Fruit fly (Drosophila melanogaster) whole organism, embryonic: ENCODE data around the gene wwk.
A peak's percentile ranks its signal among the peaks of the same experiment; 100 is the strongest.

Source experiments
- ATbp ChIP-seq: fragments of 200-800 bp; sonication (Bioruptor generic); optimal IDR thresholded peaks from 2 replicates; lab custom pipeline; 2017; ENCODE audit warnings: missing biosample characterization, mild to moderate bottlenecking, missing genetic modification characterization, missing genetic modification reagents
- Atf6 ChIP-seq: fragments of 200-800 bp; sonication (Bioruptor generic); IDR thresholded peaks from 2 replicates; pipeline ENCODE4 v1.3.6; 2022; ENCODE audit warnings: missing biosample characterization, missing genetic modification characterization
- BEAF-32 ChIP-seq: fragments of 200-800 bp; sonication (Bioruptor generic); optimal IDR thresholded peaks from 3 replicates; lab custom pipeline; 2017; ENCODE audit warnings: missing biosample characterization, missing genetic modification characterization, mild to moderate bottlenecking, moderate library complexity, missing genetic modification reagents
- CG1024 ChIP-seq: fragments of 200-800 bp; sonication (Bioruptor generic); IDR thresholded peaks from 2 replicates; pipeline ENCODE4 v1.3.6; 2022; ENCODE audit warnings: missing biosample characterization, missing genetic modification characterization
- CG13424 ChIP-seq: fragments of 200-800 bp; sonication (Bioruptor generic); optimal IDR thresholded peaks from 2 replicates; lab custom pipeline; 2019; ENCODE audit warnings: missing biosample characterization, mild to moderate bottlenecking, missing genetic modification characterization, moderate library complexity
- CG15011 ChIP-seq: fragments of 200-800 bp; sonication (Bioruptor generic); optimal IDR thresholded peaks from 3 replicates; lab custom pipeline; 2018; ENCODE audit warnings: missing biosample characterization, mild to moderate bottlenecking, missing genetic modification characterization
- CG1603 ChIP-seq: fragments of 200-800 bp; sonication (Bioruptor generic); optimal IDR thresholded peaks from 2 replicates; lab custom pipeline; 2019; ENCODE audit warnings: missing biosample characterization, mild to moderate bottlenecking, missing genetic modification characterization, moderate library complexity
- CG16815 ChIP-seq: fragments of 200-800 bp; sonication (Bioruptor generic); optimal IDR thresholded peaks from 3 replicates; lab custom pipeline; 2017; ENCODE audit warnings: missing biosample characterization, mild to moderate bottlenecking, missing genetic modification characterization
- CG17361 ChIP-seq: fragments of 200-800 bp; sonication (Bioruptor generic); IDR thresholded peaks from 3 replicates; pipeline ENCODE4 v1.3.6; 2022; ENCODE audit warnings: missing biosample characterization, missing genetic modification characterization
- CG18764 ChIP-seq: fragments of 200-800 bp; sonication (Bioruptor generic); optimal IDR thresholded peaks from 3 replicates; lab custom pipeline; 2016; ENCODE audit warnings: missing biosample characterization, missing genetic modification characterization
- CG2120 ChIP-seq: fragments of 200-800 bp; sonication (Bioruptor generic); optimal IDR thresholded peaks from 3 replicates; lab custom pipeline; 2016; ENCODE audit warnings: missing biosample characterization, missing genetic modification characterization
- CG2129 ChIP-seq: fragments of 200-800 bp; sonication (Bioruptor generic); IDR thresholded peaks from 2 replicates; pipeline ENCODE4 v1.3.6; 2022; ENCODE audit warnings: missing biosample characterization, missing genetic modification characterization; ENCODE audit not compliant: partially characterized antibody
- CG2199 ChIP-seq: fragments of 200-800 bp; sonication (Bioruptor generic); IDR thresholded peaks from 3 replicates; pipeline ENCODE4 v1.3.6; 2022; ENCODE audit warnings: missing biosample characterization, missing genetic modification characterization
- CG2875 ChIP-seq: fragments of 200-800 bp; sonication (Bioruptor generic); optimal IDR thresholded peaks from 2 replicates; lab custom pipeline; 2017; ENCODE audit warnings: missing biosample characterization, mild to moderate bottlenecking, missing genetic modification characterization, missing genetic modification reagents
- CG33213 ChIP-seq: fragments of 200-800 bp; sonication (Bioruptor generic); optimal IDR thresholded peaks from 3 replicates; lab custom pipeline; 2016; ENCODE audit warnings: missing biosample characterization, missing genetic modification characterization
- CG6272 ChIP-seq: fragments of 200-800 bp; sonication (Bioruptor generic); IDR thresholded peaks from 2 replicates; pipeline ENCODE4 v1.3.6; 2022; ENCODE audit warnings: missing biosample characterization, missing genetic modification characterization
- CG6654 ChIP-seq: fragments of 200-800 bp; sonication (Bioruptor generic); optimal IDR thresholded peaks from 2 replicates; lab custom pipeline; 2017; ENCODE audit warnings: missing biosample characterization, mild to moderate bottlenecking, missing genetic modification characterization
- CG9817 ChIP-seq: fragments of 200-800 bp; sonication (Bioruptor generic); optimal IDR thresholded peaks from 2 replicates; lab custom pipeline; 2018; ENCODE audit warnings: missing biosample characterization, mild to moderate bottlenecking, missing genetic modification characterization, moderate library complexity
- Hr3 ChIP-seq: fragments of 200-800 bp; sonication (Bioruptor generic); optimal IDR thresholded peaks from 3 replicates; lab custom pipeline; 2016; ENCODE audit warnings: missing biosample characterization, missing genetic modification characterization
- Jarid2 ChIP-seq: fragments of 200-800 bp; sonication (Bioruptor generic); optimal IDR thresholded peaks from 3 replicates; lab custom pipeline; 2017; ENCODE audit warnings: mild to moderate bottlenecking, missing biosample characterization, missing genetic modification reagents, missing genetic modification characterization
- Kr ChIP-seq: fragments of 200-800 bp; sonication (Bioruptor generic); optimal IDR thresholded peaks from 2 replicates; lab custom pipeline; 2017; ENCODE audit warnings: missing biosample characterization, mild to moderate bottlenecking, missing genetic modification characterization
- Poxn ChIP-seq: fragments of 200-800 bp; sonication (Bioruptor generic); IDR thresholded peaks from 2 replicates; pipeline ENCODE4 v1.3.6; 2022; ENCODE audit warnings: missing biosample characterization, missing genetic modification characterization
- Rfx ChIP-seq: fragments of 200-800 bp; sonication (Bioruptor generic); IDR thresholded peaks from 2 replicates; pipeline ENCODE4 v1.3.6; 2022; ENCODE audit warnings: missing biosample characterization, missing genetic modification characterization
- Xrp1 ChIP-seq: fragments of 200-800 bp; sonication (Bioruptor generic); IDR thresholded peaks from 2 replicates; pipeline ENCODE4 v1.3.6; 2022; ENCODE audit warnings: missing biosample characterization, missing genetic modification characterization
- ap ChIP-seq: fragments of 200-800 bp; sonication (Bioruptor generic); IDR thresholded peaks from 2 replicates; pipeline ENCODE4 v1.3.6; 2022; ENCODE audit warnings: missing biosample characterization, missing genetic modification characterization
- az2 ChIP-seq: fragments of 200-800 bp; sonication (Bioruptor generic); optimal IDR thresholded peaks from 3 replicates; lab custom pipeline; 2016; ENCODE audit warnings: missing biosample characterization, missing genetic modification characterization
- chif ChIP-seq, 2 experiments: fragments of 200-800 bp; sonication (Bioruptor generic); optimal IDR thresholded peaks; 3 replicates each; lab custom pipeline; 2016; ENCODE audit warnings: missing biosample characterization in 2 of 2, missing genetic modification characterization in 2 of 2
- disco-r ChIP-seq: fragments of 200-800 bp; sonication (Bioruptor generic); optimal IDR thresholded peaks from 2 replicates; lab custom pipeline; 2016; ENCODE audit warnings: missing biosample characterization, missing genetic modification characterization
- gfzf ChIP-seq: fragments of 200-800 bp; sonication (Bioruptor generic); optimal IDR thresholded peaks from 2 replicates; lab custom pipeline; 2016; ENCODE audit warnings: missing biosample characterization, mild to moderate bottlenecking, missing genetic modification characterization, moderate library complexity
- hkb ChIP-seq, 2 experiments: fragments of 200-800 bp in 1 of 2; fragments of >200 bp in 1 of 2; sonication (Bioruptor generic) in 1 of 2; IDR thresholded peaks in 1 of 2; optimal IDR thresholded peaks in 1 of 2; 2 replicates each; pipeline versions ENCODE4 v1.3.6 to Lab custom; 2017 to 2022; ENCODE audit warnings: missing biosample characterization in 1 of 2, missing genetic modification characterization in 1 of 2
- ind ChIP-seq: fragments of 200-800 bp; sonication (Bioruptor generic); optimal IDR thresholded peaks from 3 replicates; lab custom pipeline; 2016; ENCODE audit warnings: missing biosample characterization, missing genetic modification characterization
- lilli ChIP-seq: fragments of 200-800 bp; sonication (Bioruptor generic); optimal IDR thresholded peaks from 3 replicates; lab custom pipeline; 2016; ENCODE audit warnings: missing biosample characterization, missing genetic modification characterization
- lmd ChIP-seq: fragments of 200-800 bp; sonication (Bioruptor generic); IDR thresholded peaks from 2 replicates; pipeline ENCODE4 v1.3.6; 2022; ENCODE audit warnings: missing biosample characterization, missing genetic modification characterization
- nerfin-1 ChIP-seq: fragments of 200-800 bp; sonication (Bioruptor generic); optimal IDR thresholded peaks from 3 replicates; lab custom pipeline; 2019; ENCODE audit warnings: missing biosample characterization, mild to moderate bottlenecking, missing genetic modification characterization, moderate library complexity
- nmo ChIP-seq: fragments of 200-800 bp; sonication (Bioruptor generic); optimal IDR thresholded peaks from 2 replicates; lab custom pipeline; 2018; ENCODE audit warnings: missing biosample characterization, mild to moderate bottlenecking, missing genetic modification characterization, moderate library complexity
- org-1 ChIP-seq: fragments of 200-800 bp; sonication (Bioruptor generic); optimal IDR thresholded peaks from 2 replicates; lab custom pipeline; 2017; ENCODE audit warnings: missing biosample characterization, missing genetic modification characterization
- ranshi ChIP-seq: fragments of 200-800 bp; sonication (Bioruptor generic); IDR thresholded peaks from 2 replicates; pipeline ENCODE4 v1.3.6; 2022; ENCODE audit warnings: missing biosample characterization, missing genetic modification characterization
- sd ChIP-seq: fragments of 200-800 bp; sonication (Bioruptor generic); optimal IDR thresholded peaks from 3 replicates; lab custom pipeline; 2018; ENCODE audit warnings: missing biosample characterization, mild to moderate bottlenecking, missing genetic modification characterization, moderate library complexity
- sens ChIP-seq: fragments of 200-800 bp; sonication (Bioruptor generic); peaks from one replicate; lab custom pipeline; 2016; ENCODE audit warnings: missing biosample characterization, missing genetic modification characterization
- sens-2 ChIP-seq: fragments of 200-800 bp; sonication (Bioruptor generic); IDR thresholded peaks from 2 replicates; pipeline ENCODE4 v1.3.6; 2022; ENCODE audit warnings: missing biosample characterization, missing genetic modification characterization
- slou ChIP-seq: fragments of 200-800 bp; sonication (Bioruptor generic); optimal IDR thresholded peaks from 3 replicates; lab custom pipeline; 2016; ENCODE audit warnings: missing biosample characterization, missing genetic modification characterization
- slp2 ChIP-seq: fragments of 200-800 bp; sonication (Bioruptor generic); optimal IDR thresholded peaks from 2 replicates; lab custom pipeline; 2016; ENCODE audit warnings: missing biosample characterization, missing genetic modification characterization
- trem ChIP-seq: fragments of 200-800 bp; optimal IDR thresholded peaks from 3 replicates; lab custom pipeline; 2019; ENCODE audit warnings: missing biosample characterization, mild to moderate bottlenecking, missing genetic modification characterization, moderate library complexity
- vvl ChIP-seq: fragments of 200-800 bp; sonication (Bioruptor generic); IDR thresholded peaks from 2 replicates; pipeline ENCODE4 v1.3.6; 2022; ENCODE audit warnings: missing biosample characterization, missing genetic modification characterization
- zen2 ChIP-seq: fragments of 200-800 bp; sonication (Bioruptor generic); IDR thresholded peaks from 3 replicates; pipeline ENCODE4 v1.3.6; 2022; ENCODE audit warnings: missing biosample characterization, missing genetic modification characterization; ENCODE audit not compliant: partially characterized antibody

The wwk gene

dm6 chr2L:15052805-15053388 lies 21.7 kb upstream of the wwk start (continued):
- TF ChIP-seq vvl (no peak), ap (GFP tag; lab: Robert Waterston, UW) (peak; percentile 27; the same call in 1 of the 2 replicates), slou (GFP tag; lab: Kevin White, UChicago) (no peak), CG6654 (no peak), disco-r (no peak)

dm6 chr2L:15055105-15055504 lies 19.5 kb upstream of the wwk start:
- TF ChIP-seq hkb (optimal IDR thresholded peaks at IDR 0.05; lab: Kevin White, UChicago) (no peak), hkb (GFP tag; IDR thresholded peaks at IDR 0.05; lab: Robert Waterston, UW) (no peak), sens (GFP tag; lab: Kevin White, UChicago) (peak; percentile 55), sd (peak; percentile 28), CG2875 (GFP tag; lab: Kevin White, UChicago) (no peak), Hr3 (GFP tag; lab: Kevin White, UChicago) (no peak), CG2199 (peak; percentile 55; the same call in 1 of the 3 replicates)
- TF ChIP-seq, all 482 proteins: peak for 3

DNA sequence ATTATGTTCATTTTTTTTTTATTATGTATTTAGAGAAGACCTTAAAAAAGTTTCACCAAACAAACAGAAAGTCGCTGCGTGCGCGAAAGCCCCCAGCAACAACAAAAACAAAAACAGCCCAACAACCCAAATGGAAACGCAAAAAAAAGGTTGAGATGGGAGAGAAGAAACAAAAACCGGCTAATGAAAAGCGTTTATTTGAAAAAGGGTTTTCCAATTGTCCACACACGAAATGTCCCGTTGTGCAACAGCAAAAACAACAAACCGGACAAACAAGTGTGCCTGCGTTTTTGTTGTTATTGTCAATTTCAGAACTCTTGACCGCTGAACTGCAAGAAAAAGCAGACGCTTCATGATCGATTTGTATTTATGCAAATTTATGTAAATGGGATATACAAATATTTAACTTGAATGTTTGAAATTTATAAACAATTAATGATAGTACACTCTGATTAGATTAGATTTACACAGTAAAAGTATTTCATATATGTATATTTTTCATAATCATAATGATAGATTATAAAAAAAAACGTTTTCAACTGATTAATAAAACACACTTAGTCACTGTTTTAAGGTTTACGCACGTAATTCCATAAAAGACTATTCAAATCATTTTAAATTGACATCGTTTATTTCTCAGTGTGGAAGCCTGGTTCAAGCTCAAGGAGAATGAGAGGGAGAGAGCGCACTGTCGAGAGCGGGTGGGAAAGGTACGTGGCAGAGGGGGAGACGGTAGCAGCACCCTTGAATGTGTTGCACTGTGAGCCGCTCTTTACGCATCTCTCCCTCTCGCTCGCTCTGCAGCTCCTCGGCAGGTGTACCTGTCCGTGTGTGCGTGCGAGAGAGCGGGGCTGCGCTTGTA lies 18.0 kb upstream of the wwk start:
- TF ChIP-seq Poxn (GFP tag; lab: Robert Waterston, UW), result no peak
- no peak for TF ChIP-seq gfzf (GFP tag; lab: Kevin White, UChicago)
- peak; percentile 41 for TF ChIP-seq Jarid2 (GFP tag; lab: Kevin White, UChicago)
- peak; percentile 47 for TF ChIP-seq CG1024
- TF ChIP-seq ATbp, result peak; percentile 65
- peak in 1 of 2 experiments; percentile 8 for TF ChIP-seq chif (GFP tag; optimal IDR thresholded peaks at IDR 0.05; lab: Kevin White, UChicago)
- no peak for TF ChIP-seq CG1603 (tag; lab: Kevin White, UChicago)
- TF ChIP-seq CG2129 (GFP tag; lab: Robert Waterston, UW), result no peak
- TF ChIP-seq Kr (GFP tag; lab: Kevin White, UChicago), result no peak
- TF ChIP-seq Atf6, result peak; percentile 49; the same call in 1 of the 2 replicates
- TF ChIP-seq nerfin-1 (tag; lab: Kevin White, UChicago), result peak; percentile 78
- TF ChIP-seq CG2120 (GFP tag; lab: Kevin White, UChicago), result peak; percentile 31
- peak; percentile 25 for TF ChIP-seq CG9817 (tag; lab: Kevin White, UChicago)
- peak; percentile 57 for TF ChIP-seq CG15011 (GFP tag; lab: Kevin White, UChicago)
- TF ChIP-seq CG6272 (GFP tag; lab: Robert Waterston, UW), result no peak
- peak; percentile 67 for TF ChIP-seq org-1
- peak; percentile 48 for TF ChIP-seq lilli (GFP tag; lab: Kevin White, UChicago)
- TF ChIP-seq ranshi (GFP tag; lab: Robert Waterston, UW), result peak; percentile 75
- no peak for TF ChIP-seq BEAF-32 (GFP tag; lab: Kevin White, UChicago)
- TF ChIP-seq CG13424 (tag; lab: Kevin White, UChicago), result peak; percentile 72
- peak; percentile 77 for TF ChIP-seq lmd (GFP tag; lab: Robert Waterston, UW)
- TF ChIP-seq Xrp1 (GFP tag; lab: Robert Waterston, UW), result peak; percentile 86
- peak; percentile 95 for TF ChIP-seq CG17361 (GFP tag; lab: Robert Waterston, UW)
- no peak for TF ChIP-seq sens-2 (GFP tag; lab: Robert Waterston, UW)
- TF ChIP-seq CG33213 (GFP tag; lab: Kevin White, UChicago), result no peak
- peak; percentile 62 for TF ChIP-seq CG16815 (GFP tag; lab: Kevin White, UChicago)
- TF ChIP-seq ind (GFP tag; lab: Kevin White, UChicago), result peak; percentile 72
- TF ChIP-seq slp2 (GFP tag; lab: Kevin White, UChicago), result peak; percentile 39
- peak; percentile 64 for TF ChIP-seq Rfx
- TF ChIP-seq nmo (GFP tag; lab: Kevin White, UChicago), result peak; percentile 91
- no peak for TF ChIP-seq zen2
- peak; percentile 75 for TF ChIP-seq az2 (GFP tag; lab: Kevin White, UChicago)
- peak; percentile 57 for TF ChIP-seq trem (tag; lab: Kevin White, UChicago)
- TF ChIP-seq CG18764 (GFP tag; lab: Kevin White, UChicago), result peak; percentile 44
